Worm (Caenorhabditis elegans): Measurements from ENCODE around the gene ctsa-3.1.

ctsa-3.1 gene

ce11 chrII:7239705-7240104 is 7.1 kb downstream of the ctsa-3.1 start:
- TF ChIP-seq aly-2 (tag; optimal IDR thresholded peaks at IDR 0.05) (no peak), nhr-25 (tag; optimal IDR thresholded peaks at IDR 0.05) (peak; percentile 66), pqm-1 (tag; optimal IDR thresholded peaks at IDR 0.05) (no peak), egl-5 (tag; optimal IDR thresholded peaks at IDR 0.05) (no peak)

ce11 chrII:7242754-7243153 is 10.1 kb downstream of the ctsa-3.1 start:
- peak; percentile 30 for TF ChIP-seq nhr-25 (tag; optimal IDR thresholded peaks at IDR 0.05)
- no peak for TF ChIP-seq nhr-76 (tag; optimal IDR thresholded peaks at IDR 0.05)

- TF ChIP-seq eor-1 (tag; optimal IDR thresholded peaks at IDR 0.05) (no peak), nhr-11 (tag; optimal IDR thresholded peaks at IDR 0.05) (no peak), tbx-2 (tag; optimal IDR thresholded peaks at IDR 0.05) (no peak), ceh-82 (tag; optimal IDR thresholded peaks at IDR 0.05) (no peak), elt-3 (tag; optimal IDR thresholded peaks at IDR 0.05) (no peak), ztf-11 (tag; optimal IDR thresholded peaks at IDR 0.05) (no peak)
Measured at ce11 chrII:7245576-7245975, 12.9 kb downstream of the ctsa-3.1 start, which contains the start of gene skpo-3. skpo-3 (plus strand) TSS chrII:7245876.

ce11 chrII:7251978-7252377 is 19.3 kb downstream of the ctsa-3.1 start, which contains the start of the genes prx-13 and ada-2:
prx-13 (minus strand) TSS chrII:7252015.
ada-2 (plus strand) TSS chrII:7252259.
- no peak for TF ChIP-seq tbx-2 (tag; optimal IDR thresholded peaks at IDR 0.05)
- TF ChIP-seq elt-2 (tag; optimal IDR thresholded peaks at IDR 0.05): peak; percentile 69
- peak; percentile 60 for TF ChIP-seq pqm-1 (tag; optimal IDR thresholded peaks at IDR 0.05)
- peak; percentile 38 for TF ChIP-seq nhr-25 (tag; optimal IDR thresholded peaks at IDR 0.05)

- TF ChIP-seq unc-39 (tag; optimal IDR thresholded peaks at IDR 0.05) (no peak), elt-3 (tag; optimal IDR thresholded peaks at IDR 0.05) (no peak), pha-4 (tag; optimal IDR thresholded peaks at IDR 0.05) (peak; percentile 29)
Measured at ce11 chrII:7253073-7253472, 20.4 kb downstream of the ctsa-3.1 start, which contains the start of gene lsm-4. lsm-4 (minus strand) TSS chrII:7253163.

ce11 chrII:7255614-7256162 is 23.0 kb downstream of the ctsa-3.1 start, which contains the start of gene F32A5.8:
F32A5.8 (plus strand) TSS chrII:7256112.
- TF ChIP-seq lin-15B (tag; optimal IDR thresholded peaks at IDR 0.05) (no peak), ceh-16 (tag; optimal IDR thresholded peaks at IDR 0.05) (no peak), ztf-4 (tag; optimal IDR thresholded peaks at IDR 0.05) (no peak), fkh-2 (tag; optimal IDR thresholded peaks at IDR 0.05) (no peak), R02D3.7 (tag; optimal IDR thresholded peaks at IDR 0.05) (no peak), hmg-11 (tag; optimal IDR thresholded peaks at IDR 0.05) (no peak), elt-1 (tag; optimal IDR thresholded peaks at IDR 0.05) (no peak), ztf-11 (tag; optimal IDR thresholded peaks at IDR 0.05) (no peak), nhr-25 (tag; optimal IDR thresholded peaks at IDR 0.05) (peak; percentile 32), ceh-82 (tag; optimal IDR thresholded peaks at IDR 0.05) (no peak), skn-1 (tag; optimal IDR thresholded peaks at IDR 0.05) (no peak), egl-5 (tag; optimal IDR thresholded peaks at IDR 0.05) (no peak), pha-4 (tag; optimal IDR thresholded peaks at IDR 0.05) (peak; percentile 92), nhr-23 (tag; optimal IDR thresholded peaks at IDR 0.05) (no peak), fkh-10 (GFP tag; optimal IDR thresholded peaks at IDR 0.05) (no peak), ceh-9 (tag; optimal IDR thresholded peaks at IDR 0.05) (no peak), lin-39 (tag; optimal IDR thresholded peaks at IDR 0.05) (no peak), jun-1 (tag; optimal IDR thresholded peaks at IDR 0.05) (peak; percentile 33), tbx-2 (tag; optimal IDR thresholded peaks at IDR 0.05) (no peak), ama-1 (optimal IDR thresholded peaks at IDR 0.05) (no peak), mdl-1 (tag; optimal IDR thresholded peaks at IDR 0.05) (no peak), nhr-12 (tag; optimal IDR thresholded peaks at IDR 0.05) (no peak), eor-1 (tag; optimal IDR thresholded peaks at IDR 0.05) (no peak), elt-2 (tag; optimal IDR thresholded peaks at IDR 0.05) (peak; percentile 67), daf-12 (tag; optimal IDR thresholded peaks at IDR 0.05) (no peak), nhr-67 (tag; optimal IDR thresholded peaks at IDR 0.05) (no peak), nhr-11 (tag; optimal IDR thresholded peaks at IDR 0.05) (no peak), nhr-76 (tag; optimal IDR thresholded peaks at IDR 0.05) (no peak), nhr-237 (tag; optimal IDR thresholded peaks at IDR 0.05) (no peak), unc-62 (GFP tag; optimal IDR thresholded peaks at IDR 0.05) (no peak), snpc-4 (tag; optimal IDR thresholded peaks at IDR 0.05) (no peak), lsy-12 (tag; optimal IDR thresholded peaks at IDR 0.05) (no peak), zag-1 (tag; optimal IDR thresholded peaks at IDR 0.05) (no peak), pqm-1 (tag; optimal IDR thresholded peaks at IDR 0.05) (peak; percentile 62), unc-39 (tag; optimal IDR thresholded peaks at IDR 0.05) (no peak), ceh-28 (tag; optimal IDR thresholded peaks at IDR 0.05) (no peak), nhr-28 (tag; optimal IDR thresholded peaks at IDR 0.05) (no peak), mml-1 (tag; optimal IDR thresholded peaks at IDR 0.05) (no peak), nhr-77 (tag; optimal IDR thresholded peaks at IDR 0.05) (no peak), nhr-43 (tag; optimal IDR thresholded peaks at IDR 0.05; ENCODE audit: poor library complexity, severe bottlenecking) (no peak)

Data from whole organism, L3 larva.